Worm (Caenorhabditis elegans): ENCODE results near the gene evl-20.

DNA sequence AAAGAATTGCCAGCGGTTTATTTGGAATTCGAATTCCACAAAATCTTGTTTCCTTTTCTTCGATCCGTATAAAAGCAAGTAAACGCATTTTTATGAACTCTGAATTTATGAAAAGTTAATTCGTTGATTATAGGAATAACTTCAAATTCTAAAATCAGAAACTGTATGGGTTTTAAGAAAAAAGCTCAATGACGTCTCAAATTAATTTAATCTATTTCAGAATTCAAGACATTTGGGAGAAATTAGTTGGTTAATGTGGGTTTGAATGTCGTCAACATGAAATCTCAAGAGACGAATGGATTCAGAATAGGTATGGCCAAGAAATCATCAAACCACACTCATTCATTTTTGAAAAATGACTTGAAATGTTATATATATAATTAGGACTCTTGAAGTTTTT is 48.1 kb upstream of the evl-20 start, which contains the start of gene F49E12.7:
- no peak for TF ChIP-seq nhr-77 (tag; optimal IDR thresholded peaks at IDR 0.05)
- no peak for TF ChIP-seq ztf-7 (tag; optimal IDR thresholded peaks at IDR 0.05)
- TF ChIP-seq Y105C5A.15 (GFP tag; IDR thresholded peaks at IDR 0.05): no peak
- no peak for TF ChIP-seq lsy-2 (tag; optimal IDR thresholded peaks at IDR 0.05)
- TF ChIP-seq jun-1 (tag; optimal IDR thresholded peaks at IDR 0.05): no peak
- no peak for TF ChIP-seq unc-130 (GFP tag; optimal IDR thresholded peaks at IDR 0.05)

All from whole organism, L4 larva.